Fruit fly (Drosophila melanogaster): ENCODE measurements around the gene CG11892.

CG11892 gene

dm6 chr3R:25281165-25281564 lies at the start of gene CG11892:
CG11892 (plus strand) TSS chr3R:25281548.
- TF ChIP-seq Hr96 (GFP tag; optimal IDR thresholded peaks at IDR 0.05) (no peak), CG1620 (GFP tag; optimal IDR thresholded peaks at IDR 0.05) (no peak), tj (GFP tag; optimal IDR thresholded peaks at IDR 0.05) (peak; percentile 39), CG33017 (tag; optimal IDR thresholded peaks at IDR 0.05) (peak; percentile 89), ovo (GFP tag; optimal IDR thresholded peaks at IDR 0.05) (peak; percentile 30), CG11617 (GFP tag; optimal IDR thresholded peaks at IDR 0.05) (peak; percentile 82), cic (GFP tag; optimal IDR thresholded peaks at IDR 0.05) (peak; percentile 93), Clk (GFP tag; optimal IDR thresholded peaks at IDR 0.05) (peak; percentile 72), CG7045 (GFP tag; optimal IDR thresholded peaks at IDR 0.05) (peak; percentile 93), CG5204 (GFP tag; optimal IDR thresholded peaks at IDR 0.05) (peak; percentile 28), Mnt (GFP tag; optimal IDR thresholded peaks at IDR 0.05) (peak; percentile 67), Crg-1 (GFP tag; optimal IDR thresholded peaks at IDR 0.05) (peak; percentile 20), pad (GFP tag; optimal IDR thresholded peaks at IDR 0.05) (peak; percentile 68), cnc (optimal IDR thresholded peaks at IDR 0.05) (no peak), CG12768 (GFP tag; optimal IDR thresholded peaks at IDR 0.05) (peak; percentile 89), kay (GFP tag; ENCODE audit: borderline replicate concordance) (peak; percentile 93), CG14711 (tag; optimal IDR thresholded peaks at IDR 0.05) (peak; percentile 64), bab1 (GFP tag; optimal IDR thresholded peaks at IDR 0.05) (no peak), CG7101 (tag; optimal IDR thresholded peaks at IDR 0.05) (peak; percentile 87), toe (GFP tag; optimal IDR thresholded peaks at IDR 0.05) (no peak)

DNA sequence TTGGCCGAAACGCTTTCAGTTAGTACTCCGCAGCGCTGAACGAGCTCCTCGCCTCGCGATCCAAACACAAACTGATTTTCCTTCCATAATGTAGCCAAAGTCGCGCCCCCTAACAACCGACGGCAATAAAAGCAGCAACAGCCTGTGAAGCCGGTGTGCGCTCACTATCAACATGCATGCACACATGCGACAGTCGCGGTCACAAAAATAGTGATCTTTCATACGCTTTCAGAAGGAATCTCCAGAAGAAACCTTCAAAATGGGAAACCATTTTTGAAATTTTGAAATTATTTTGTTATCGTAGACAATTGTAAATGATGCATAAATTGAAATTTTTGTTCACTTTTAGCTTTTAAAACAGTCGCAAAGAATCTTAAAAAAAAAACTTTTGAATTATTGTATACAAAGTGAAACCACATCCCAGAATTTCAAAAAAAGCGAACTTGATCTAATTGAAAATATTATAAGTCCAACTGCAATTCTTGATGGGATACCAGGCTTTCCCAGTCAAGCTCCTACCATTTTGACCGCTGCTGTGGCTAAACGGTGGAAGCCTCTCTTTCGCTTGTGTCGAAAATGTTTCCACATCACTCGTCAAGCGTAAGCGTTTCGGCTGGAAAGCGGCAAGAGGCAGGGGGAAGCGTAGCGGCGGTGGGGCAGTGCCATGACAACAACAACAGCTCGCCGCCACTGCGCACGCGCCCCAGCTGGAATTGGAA lies 48.9 kb upstream of the CG11892 start, which contains the start of gene Cad96Cb:
TSS of gene Cad96Cb (minus strand) at position 51 of the 719 bp plus-strand sequence.
- TF ChIP-seq cic (GFP tag; optimal IDR thresholded peaks at IDR 0.05) (no peak), CG1620 (GFP tag; optimal IDR thresholded peaks at IDR 0.05) (no peak), tj (GFP tag; optimal IDR thresholded peaks at IDR 0.05) (no peak), ovo (GFP tag; optimal IDR thresholded peaks at IDR 0.05) (no peak), CG7101 (tag; optimal IDR thresholded peaks at IDR 0.05) (no peak), CG5204 (GFP tag; optimal IDR thresholded peaks at IDR 0.05) (no peak), toe (GFP tag; optimal IDR thresholded peaks at IDR 0.05) (no peak), CG33017 (tag; optimal IDR thresholded peaks at IDR 0.05) (no peak), Crg-1 (GFP tag; optimal IDR thresholded peaks at IDR 0.05) (no peak), Mnt (GFP tag; optimal IDR thresholded peaks at IDR 0.05) (no peak), kay (GFP tag; ENCODE audit: borderline replicate concordance) (no peak), pad (GFP tag; optimal IDR thresholded peaks at IDR 0.05) (no peak)

DNA sequence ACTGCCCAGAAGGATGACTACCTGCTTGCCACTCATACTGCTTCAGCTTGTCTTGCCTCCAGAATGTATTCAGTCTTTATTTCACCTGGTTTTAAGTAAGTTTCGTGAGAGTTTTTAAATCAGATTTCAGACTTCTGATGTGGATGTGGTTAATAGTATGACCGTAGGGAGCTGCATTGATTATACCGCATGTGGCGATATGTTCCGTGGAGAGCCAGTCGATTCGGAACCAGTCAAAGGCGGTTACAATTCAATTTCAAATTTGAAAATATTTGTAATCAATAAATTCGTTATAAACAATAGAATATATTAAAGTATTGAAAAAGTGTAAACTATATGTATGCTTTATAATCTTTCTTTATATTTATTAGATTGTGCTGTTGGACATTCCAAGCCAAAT lies 46.0 kb upstream of the CG11892 start, which contains the start of gene Sil1:
TSS of gene Sil1 (minus strand) at position 168 of the 400 bp plus-strand sequence.
- no peak for TF ChIP-seq Hr96 (GFP tag; optimal IDR thresholded peaks at IDR 0.05)
- TF ChIP-seq Crg-1 (GFP tag; optimal IDR thresholded peaks at IDR 0.05): no peak
- TF ChIP-seq bab1 (GFP tag; optimal IDR thresholded peaks at IDR 0.05): no peak
- no peak for TF ChIP-seq CG11617 (GFP tag; optimal IDR thresholded peaks at IDR 0.05)

dm6 chr3R:25236121-25236520 lies 45.2 kb upstream of the CG11892 start:
- TF ChIP-seq Hr96 (GFP tag; optimal IDR thresholded peaks at IDR 0.05) (no peak), Crg-1 (GFP tag; optimal IDR thresholded peaks at IDR 0.05) (no peak), CG33017 (tag; optimal IDR thresholded peaks at IDR 0.05) (no peak), CG14711 (tag; optimal IDR thresholded peaks at IDR 0.05) (no peak), bab1 (GFP tag; optimal IDR thresholded peaks at IDR 0.05) (no peak), Mnt (GFP tag; optimal IDR thresholded peaks at IDR 0.05) (no peak), CG11617 (GFP tag; optimal IDR thresholded peaks at IDR 0.05) (no peak), CG5204 (GFP tag; optimal IDR thresholded peaks at IDR 0.05) (no peak), CG1620 (GFP tag; optimal IDR thresholded peaks at IDR 0.05) (no peak), ovo (GFP tag; optimal IDR thresholded peaks at IDR 0.05) (no peak)

DNA sequence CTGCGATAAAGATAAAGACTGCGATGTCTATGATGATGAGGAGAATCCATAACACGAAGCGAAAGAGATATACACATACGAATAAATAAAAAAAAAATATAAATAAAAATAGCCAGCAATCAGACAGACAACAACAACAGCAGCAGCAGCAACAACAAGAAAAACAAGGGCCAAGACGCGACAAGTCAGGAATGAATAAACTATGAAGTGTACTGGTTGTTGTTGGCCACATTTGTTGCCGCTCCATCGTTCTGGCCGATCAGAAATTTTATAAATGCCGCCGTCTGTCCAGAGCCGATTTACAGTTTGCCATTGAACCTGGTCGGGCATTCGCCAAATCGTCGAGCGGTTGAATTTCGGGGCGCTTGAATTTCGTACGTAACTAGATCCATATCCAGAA lies 44.0 kb upstream of the CG11892 start, which contains the start of gene Jhbp7:
TSS of gene Jhbp7 (plus strand) at position 301 of the 400 bp plus-strand sequence.
- no peak for TF ChIP-seq ovo (GFP tag; optimal IDR thresholded peaks at IDR 0.05)
- TF ChIP-seq CG5204 (GFP tag; optimal IDR thresholded peaks at IDR 0.05): no peak
- no peak for TF ChIP-seq Mnt (GFP tag; optimal IDR thresholded peaks at IDR 0.05)
- TF ChIP-seq tj (GFP tag; optimal IDR thresholded peaks at IDR 0.05): no peak
- TF ChIP-seq cic (GFP tag; optimal IDR thresholded peaks at IDR 0.05): no peak
- no peak for TF ChIP-seq CG7045 (GFP tag; optimal IDR thresholded peaks at IDR 0.05)
- TF ChIP-seq CG1620 (GFP tag; optimal IDR thresholded peaks at IDR 0.05): no peak
- no peak for TF ChIP-seq CG14711 (tag; optimal IDR thresholded peaks at IDR 0.05)
- no peak for TF ChIP-seq CG12768 (GFP tag; optimal IDR thresholded peaks at IDR 0.05)
- TF ChIP-seq Clk (GFP tag; optimal IDR thresholded peaks at IDR 0.05): no peak
- TF ChIP-seq CG11617 (GFP tag; optimal IDR thresholded peaks at IDR 0.05): no peak
- no peak for TF ChIP-seq cnc (optimal IDR thresholded peaks at IDR 0.05)
- no peak for TF ChIP-seq CG33017 (tag; optimal IDR thresholded peaks at IDR 0.05)

- TF ChIP-seq CG7045 (GFP tag; optimal IDR thresholded peaks at IDR 0.05) (no peak), Crg-1 (GFP tag; optimal IDR thresholded peaks at IDR 0.05) (no peak), pad (GFP tag; optimal IDR thresholded peaks at IDR 0.05) (no peak), bab1 (GFP tag; optimal IDR thresholded peaks at IDR 0.05) (no peak), Hr96 (GFP tag; optimal IDR thresholded peaks at IDR 0.05) (no peak), CG12768 (GFP tag; optimal IDR thresholded peaks at IDR 0.05) (no peak), tj (GFP tag; optimal IDR thresholded peaks at IDR 0.05) (no peak), cic (GFP tag; optimal IDR thresholded peaks at IDR 0.05) (no peak), Clk (GFP tag; optimal IDR thresholded peaks at IDR 0.05) (no peak), ovo (GFP tag; optimal IDR thresholded peaks at IDR 0.05) (no peak), CG5204 (GFP tag; optimal IDR thresholded peaks at IDR 0.05) (no peak), Mnt (GFP tag; optimal IDR thresholded peaks at IDR 0.05) (no peak), CG7101 (tag; optimal IDR thresholded peaks at IDR 0.05) (no peak)
Observed at dm6 chr3R:25238771-25239700, 42.3 kb upstream of the CG11892 start.

Data from whole organism, adult.